Fruit fly (Drosophila melanogaster) whole organism, embryonic: ENCODE results near the gene Cdc14.

Experiments
- Abd-B ChIP-seq: fragments of 200-800 bp; sonication (Bioruptor generic); optimal IDR thresholded peaks from 2 replicates; lab custom pipeline; 2018; ENCODE audit warnings: missing biosample characterization, mild to moderate bottlenecking, missing genetic modification characterization, moderate library complexity
- BEAF-32 ChIP-seq: fragments of 200-800 bp; sonication (Bioruptor generic); optimal IDR thresholded peaks from 3 replicates; lab custom pipeline; 2017; ENCODE audit warnings: missing biosample characterization, missing genetic modification characterization, mild to moderate bottlenecking, moderate library complexity, missing genetic modification reagents
- CG10147 ChIP-seq: fragments of 200-800 bp; sonication (Bioruptor generic); optimal IDR thresholded peaks from 2 replicates; lab custom pipeline; 2019; ENCODE audit warnings: missing biosample characterization, mild to moderate bottlenecking, missing genetic modification characterization, moderate library complexity
- CG1024 ChIP-seq: fragments of 200-800 bp; sonication (Bioruptor generic); IDR thresholded peaks from 2 replicates; pipeline ENCODE4 v1.3.6; 2022; ENCODE audit warnings: missing biosample characterization, missing genetic modification characterization
- CG10321 ChIP-seq: fragments of 200-800 bp; sonication (Bioruptor generic); IDR thresholded peaks from 2 replicates; pipeline ENCODE4 v1.3.6; 2022; ENCODE audit warnings: missing biosample characterization, missing genetic modification characterization
- CG11456 ChIP-seq: fragments of 200-800 bp; sonication (Bioruptor generic); IDR thresholded peaks from 3 replicates; pipeline ENCODE4 v1.3.6; 2022; ENCODE audit warnings: missing biosample characterization, missing genetic modification characterization
- CG11560 ChIP-seq: fragments of 200-800 bp; sonication (Bioruptor generic); IDR thresholded peaks from 3 replicates; pipeline ENCODE4 v1.3.6; 2022; ENCODE audit warnings: missing biosample characterization, missing genetic modification characterization
- CG16779 ChIP-seq: fragments of 200-800 bp; sonication (Bioruptor generic); IDR thresholded peaks from 2 replicates; pipeline ENCODE4 v1.3.6; 2022; ENCODE audit warnings: missing biosample characterization, missing genetic modification characterization
- CG17568 ChIP-seq: fragments of 200-800 bp; sonication (Bioruptor generic); optimal IDR thresholded peaks from 2 replicates; lab custom pipeline; 2018; ENCODE audit warnings: missing biosample characterization, mild to moderate bottlenecking, missing genetic modification characterization, moderate library complexity
- CG1832 ChIP-seq: fragments of 200-800 bp; sonication (Bioruptor generic); optimal IDR thresholded peaks from 2 replicates; lab custom pipeline; 2017; ENCODE audit warnings: missing biosample characterization, mild to moderate bottlenecking, missing genetic modification characterization, inconsistent platforms
- CG2712 ChIP-seq: fragments of 200-800 bp; optimal IDR thresholded peaks from 3 replicates; lab custom pipeline; 2019; ENCODE audit warnings: missing biosample characterization, mild to moderate bottlenecking, missing genetic modification characterization, moderate library complexity
- CG3163 ChIP-seq: fragments of 200-800 bp; sonication (Bioruptor generic); optimal IDR thresholded peaks from 3 replicates; lab custom pipeline; 2016; ENCODE audit warnings: missing biosample characterization, missing genetic modification characterization
- CG5180 ChIP-seq: fragments of 200-800 bp; sonication (Bioruptor generic); optimal IDR thresholded peaks from 3 replicates; lab custom pipeline; 2017; ENCODE audit warnings: missing biosample characterization, missing genetic modification characterization, mild to moderate bottlenecking, moderate library complexity, missing genetic modification reagents
- CG6175 ChIP-seq: fragments of 200-800 bp; sonication (Bioruptor generic); IDR thresholded peaks from 3 replicates; pipeline ENCODE4 v1.3.6; 2022; ENCODE audit warnings: missing biosample characterization, missing genetic modification characterization
- CG7357 ChIP-seq: fragments of 200-800 bp; sonication (Bioruptor generic); IDR thresholded peaks from 3 replicates; pipeline ENCODE4 v1.3.6; 2022; ENCODE audit warnings: missing biosample characterization, missing genetic modification characterization
- CG7745 ChIP-seq: fragments of 200-800 bp; sonication (Bioruptor generic); optimal IDR thresholded peaks from 2 replicates; lab custom pipeline; 2018; ENCODE audit warnings: missing biosample characterization, mild to moderate bottlenecking, missing genetic modification characterization, moderate library complexity
- CG9609 ChIP-seq: fragments of 200-800 bp; sonication (Bioruptor generic); optimal IDR thresholded peaks from 3 replicates; lab custom pipeline; 2016; ENCODE audit warnings: missing biosample characterization, missing genetic modification characterization
- Chrac-16 ChIP-seq: fragments of 200-800 bp; sonication (Bioruptor generic); optimal IDR thresholded peaks from 3 replicates; lab custom pipeline; 2016; ENCODE audit warnings: missing biosample characterization, missing genetic modification characterization
- Dek ChIP-seq: fragments of 200-800 bp; sonication (Bioruptor generic); optimal IDR thresholded peaks from 3 replicates; lab custom pipeline; 2019; ENCODE audit warnings: missing biosample characterization, mild to moderate bottlenecking, missing genetic modification characterization, moderate library complexity
- Doc2 ChIP-seq: fragments of 200-800 bp; sonication (Bioruptor generic); IDR thresholded peaks from 2 replicates; pipeline ENCODE4 v1.3.6; 2022; ENCODE audit warnings: missing biosample characterization, missing genetic modification characterization
- Gsc ChIP-seq: fragments of 200-800 bp; sonication (Bioruptor generic); IDR thresholded peaks from 2 replicates; pipeline ENCODE4 v1.3.6; 2022; ENCODE audit warnings: missing biosample characterization, missing genetic modification characterization
- Gug ChIP-seq: fragments of 200-800 bp; sonication (Bioruptor generic); IDR thresholded peaks from 4 replicates; pipeline ENCODE4 v1.3.6; 2022; ENCODE audit warnings: missing biosample characterization, missing genetic modification characterization
- HmgZ ChIP-seq: fragments of 200-800 bp; sonication (Bioruptor generic); optimal IDR thresholded peaks from 2 replicates; lab custom pipeline; 2018; ENCODE audit warnings: missing biosample characterization, mild to moderate bottlenecking, missing genetic modification characterization
- Jarid2 ChIP-seq: fragments of 200-800 bp; sonication (Bioruptor generic); optimal IDR thresholded peaks from 3 replicates; lab custom pipeline; 2017; ENCODE audit warnings: mild to moderate bottlenecking, missing biosample characterization, missing genetic modification reagents, missing genetic modification characterization
- Lhr ChIP-seq: fragments of 200-800 bp; sonication (Bioruptor generic); optimal IDR thresholded peaks from 3 replicates; lab custom pipeline; 2017; ENCODE audit warnings: mild to moderate bottlenecking, missing biosample characterization, missing genetic modification reagents, missing genetic modification characterization
- Lim3 ChIP-seq: fragments of 200-800 bp; sonication (Bioruptor generic); IDR thresholded peaks from 2 replicates; pipeline ENCODE4 v1.3.6; 2022; ENCODE audit warnings: missing biosample characterization, missing genetic modification characterization
- Ravus ChIP-seq: fragments of 200-800 bp; sonication (Bioruptor generic); IDR thresholded peaks from 2 replicates; pipeline ENCODE4 v1.3.6; 2022; ENCODE audit warnings: missing biosample characterization, missing genetic modification characterization
- Rfx ChIP-seq: fragments of 200-800 bp; sonication (Bioruptor generic); IDR thresholded peaks from 2 replicates; pipeline ENCODE4 v1.3.6; 2022; ENCODE audit warnings: missing biosample characterization, missing genetic modification characterization
- Sox100B ChIP-seq: fragments of 200-800 bp; sonication (Bioruptor generic); optimal IDR thresholded peaks from 3 replicates; lab custom pipeline; 2018; ENCODE audit warnings: missing biosample characterization, mild to moderate bottlenecking, missing genetic modification characterization
- Sox102F ChIP-seq: fragments of 200-800 bp; sonication (Bioruptor generic); optimal IDR thresholded peaks from 2 replicates; lab custom pipeline; 2018; ENCODE audit warnings: missing biosample characterization, mild to moderate bottlenecking, missing genetic modification characterization, moderate library complexity
- Tbp ChIP-seq: fragments of >200 bp; optimal IDR thresholded peaks from 2 replicates; lab custom pipeline; 2018; ENCODE audit warnings: missing biosample characterization, missing genetic modification characterization
- ase ChIP-seq: fragments of 200-800 bp; sonication (Bioruptor generic); IDR thresholded peaks from 3 replicates; pipeline ENCODE4 v1.3.6; 2022; ENCODE audit warnings: missing biosample characterization, missing genetic modification characterization
- ash1 ChIP-seq: fragments of 200-800 bp; sonication (Bioruptor generic); optimal IDR thresholded peaks from 2 replicates; lab custom pipeline; 2018; ENCODE audit warnings: missing biosample characterization, mild to moderate bottlenecking, missing genetic modification characterization
- btn ChIP-seq: fragments of 200-800 bp; sonication (Bioruptor generic); optimal IDR thresholded peaks from 2 replicates; lab custom pipeline; 2016; ENCODE audit warnings: missing biosample characterization, missing genetic modification characterization
- ci ChIP-seq: fragments of 200-800 bp; sonication (Bioruptor generic); IDR thresholded peaks from 3 replicates; pipeline ENCODE4 v1.3.6; 2022; ENCODE audit warnings: missing biosample characterization, missing genetic modification characterization
- corto ChIP-seq: fragments of 200-800 bp; sonication (Bioruptor generic); optimal IDR thresholded peaks from 2 replicates; lab custom pipeline; 2016; ENCODE audit warnings: missing biosample characterization, mild to moderate bottlenecking, missing genetic modification characterization, moderate library complexity
- crol ChIP-seq: fragments of 200-800 bp; sonication (Bioruptor generic); IDR thresholded peaks from 2 replicates; pipeline ENCODE4 v1.3.6; 2022; ENCODE audit warnings: missing biosample characterization, missing genetic modification characterization
- dmrt99B ChIP-seq: fragments of 200-800 bp; sonication (Bioruptor generic); optimal IDR thresholded peaks from 2 replicates; lab custom pipeline; 2018; ENCODE audit warnings: missing biosample characterization, mild to moderate bottlenecking, missing genetic modification characterization, moderate library complexity
- eve ChIP-seq, 2 experiments: fragments of >200 bp; optimal IDR thresholded peaks; 2 replicates each; lab custom pipeline; 2017; ENCODE audit warnings: missing biosample characterization in 2 of 2, missing genetic modification characterization in 2 of 2
- fru ChIP-seq: fragments of >200 bp; optimal IDR thresholded peaks from 2 replicates; lab custom pipeline; 2017
- fu2 ChIP-seq: fragments of 200-800 bp; sonication (Bioruptor generic); optimal IDR thresholded peaks from 2 replicates; lab custom pipeline; 2016; ENCODE audit warnings: missing biosample characterization, missing genetic modification characterization
- gt ChIP-seq: fragments of 200-800 bp; sonication (Bioruptor generic); IDR thresholded peaks from 2 replicates; pipeline ENCODE4 v1.3.6; 2022; ENCODE audit warnings: missing biosample characterization, missing genetic modification characterization
- her ChIP-seq: fragments of 200-800 bp; sonication (Bioruptor generic); optimal IDR thresholded peaks from 2 replicates; lab custom pipeline; 2016; ENCODE audit warnings: missing biosample characterization, missing genetic modification characterization
- pho ChIP-seq: fragments of 200-800 bp; sonication (Bioruptor generic); optimal IDR thresholded peaks from 2 replicates; lab custom pipeline; 2016; ENCODE audit warnings: missing biosample characterization, missing genetic modification characterization
- seq ChIP-seq: fragments of 200-800 bp; sonication (Bioruptor generic); IDR thresholded peaks from 2 replicates; pipeline ENCODE4 v1.3.6; 2022; ENCODE audit warnings: missing biosample characterization, missing genetic modification characterization
- sima ChIP-seq: fragments of 200-800 bp; sonication (Bioruptor generic); optimal IDR thresholded peaks from 2 replicates; lab custom pipeline; 2016; ENCODE audit warnings: missing biosample characterization, missing genetic modification characterization
- slbo ChIP-seq: fragments of 200-800 bp; sonication (Bioruptor generic); IDR thresholded peaks from 2 replicates; pipeline ENCODE4 v1.3.6; 2022; ENCODE audit warnings: missing biosample characterization, missing genetic modification characterization
- sob ChIP-seq: fragments of 200-800 bp; sonication (Bioruptor generic); IDR thresholded peaks from 2 replicates; pipeline ENCODE4 v1.3.6; 2022; ENCODE audit warnings: missing biosample characterization, missing genetic modification characterization
- sr ChIP-seq: fragments of 200-800 bp; sonication (Bioruptor generic); IDR thresholded peaks from 3 replicates; pipeline ENCODE4 v1.3.6; 2022; ENCODE audit warnings: missing biosample characterization, missing genetic modification characterization
- stwl ChIP-seq: fragments of 200-800 bp; sonication (Bioruptor generic); optimal IDR thresholded peaks from 3 replicates; lab custom pipeline; 2018; ENCODE audit warnings: missing biosample characterization, mild to moderate bottlenecking, missing genetic modification characterization, moderate library complexity
- tgo ChIP-seq: fragments of 200-800 bp; sonication (Bioruptor generic); IDR thresholded peaks from 3 replicates; pipeline ENCODE4 v1.3.6; 2022; ENCODE audit warnings: missing biosample characterization, missing genetic modification characterization
- toy ChIP-seq: fragments of 200-800 bp; sonication (Bioruptor generic); IDR thresholded peaks from 2 replicates; pipeline ENCODE4 v1.3.6; 2022; ENCODE audit warnings: missing biosample characterization, missing genetic modification characterization
- zen2 ChIP-seq: fragments of 200-800 bp; sonication (Bioruptor generic); IDR thresholded peaks from 3 replicates; pipeline ENCODE4 v1.3.6; 2022; ENCODE audit warnings: missing biosample characterization, missing genetic modification characterization; ENCODE audit not compliant: partially characterized antibody

Cdc14 gene

dm6 chr2L:7771891-7772290 is 38.6 kb downstream of the Cdc14 start (continued):
- TF ChIP-seq crol (no peak), Ravus (GFP tag; lab: Robert Waterston, UW) (no peak), Sox100B (GFP tag; lab: Kevin White, UChicago) (no peak), tgo (no peak), eve (GFP tag; optimal IDR thresholded peaks at IDR 0.05; lab: Kevin White, UChicago) (no peak), Sox102F (no peak), btn (no peak), CG2712 (no peak), seq (GFP tag; lab: Robert Waterston, UW) (no peak), HmgZ (tag; lab: Kevin White, UChicago) (no peak), CG11560 (tag; lab: Robert Waterston, UW) (0 out of 3 replicates have a peak, but pooled peaks have one; percentile 8), sima (GFP tag; lab: Kevin White, UChicago) (no peak), Lim3 (GFP tag; lab: Robert Waterston, UW) (no peak), slbo (GFP tag; lab: Robert Waterston, UW) (peak; percentile 39), fru (no peak), fu2 (GFP tag; lab: Kevin White, UChicago) (no peak), stwl (tag; lab: Kevin White, UChicago) (no peak), BEAF-32 (GFP tag; lab: Kevin White, UChicago) (no peak), Lhr (GFP tag; lab: Kevin White, UChicago) (no peak), corto (GFP tag; lab: Kevin White, UChicago) (no peak), CG10147 (no peak), CG7357 (GFP tag; lab: Robert Waterston, UW) (no peak), dmrt99B (tag; lab: Kevin White, UChicago) (no peak), sob (GFP tag; lab: Robert Waterston, UW) (no peak), toy (GFP tag; lab: Robert Waterston, UW) (no peak), ci (GFP tag; lab: Robert Waterston, UW) (no peak), CG16779 (GFP tag; lab: Robert Waterston, UW) (no peak), Jarid2 (GFP tag; lab: Kevin White, UChicago) (no peak), ase (GFP tag; lab: Robert Waterston, UW) (peak; percentile 4; the same call in 1 of the 3 replicates), ash1 (GFP tag; lab: Kevin White, UChicago) (no peak), CG6175 (no peak), Chrac-16 (GFP tag; lab: Kevin White, UChicago) (no peak), Dek (tag; lab: Kevin White, UChicago) (no peak), CG5180 (no peak), Abd-B (no peak), Doc2 (GFP tag; lab: Robert Waterston, UW) (no peak), Gsc (GFP tag; lab: Robert Waterston, UW) (no peak), CG1832 (GFP tag; lab: Kevin White, UChicago) (no peak), CG9609 (GFP tag; lab: Kevin White, UChicago) (no peak), CG11456 (GFP tag; lab: Robert Waterston, UW) (0 out of 3 replicates have a peak, but pooled peaks have one; percentile 22), CG3163 (GFP tag; lab: Kevin White, UChicago) (no peak), gt (no peak), CG1024 (GFP tag; lab: Robert Waterston, UW) (no peak), CG10321 (no peak), Rfx (GFP tag; lab: Robert Waterston, UW) (peak; percentile 5; the same call in 1 of the 2 replicates), CG7745 (tag; lab: Kevin White, UChicago) (no peak), sr (GFP tag; lab: Robert Waterston, UW) (0 out of 3 replicates have a peak, but pooled peaks have one; percentile 33), Gug (GFP tag; lab: Robert Waterston, UW) (no peak), her (GFP tag; lab: Kevin White, UChicago) (no peak), zen2 (no peak), Tbp (no peak), pho (no peak), CG17568 (GFP tag; lab: Kevin White, UChicago) (peak; percentile 60)
